Worm (Caenorhabditis elegans) whole organism, L1 larva: Measurements from ENCODE around the gene irld-62.
A peak's percentile ranks its signal among the peaks of the same experiment; 100 is the strongest.

Experiments used
- F16B12.6 ChIP-seq: fragments of 150-350 bp; optimal IDR thresholded peaks from 2 replicates; lab custom pipeline; 2014; ENCODE audit warnings: missing biosample characterization, missing genetic modification characterization
- Y116A8C.19 ChIP-seq: sonication (generic microtip); optimal IDR thresholded peaks from 2 replicates; lab custom pipeline; 2016; ENCODE audit warnings: missing compliant biosample characterization, missing genetic modification characterization, borderline replicate concordance
- aha-1 ChIP-seq: fragments of 150-350 bp; optimal IDR thresholded peaks from 2 replicates; lab custom pipeline; 2014; ENCODE audit warnings: missing biosample characterization, missing genetic modification characterization
- aly-2 ChIP-seq: fragments of 150-350 bp; optimal IDR thresholded peaks from 2 replicates; lab custom pipeline; 2014; ENCODE audit warnings: missing biosample characterization, missing genetic modification characterization
- ceh-8 ChIP-seq: fragments of 200-800 bp; sonication (Bioruptor generic); optimal IDR thresholded peaks from 2 replicates; lab custom pipeline; 2018; ENCODE audit warnings: mild to moderate bottlenecking, missing genetic modification characterization, moderate library complexity, missing compliant biosample characterization
- ceh-90 ChIP-seq: sonication (generic microtip); optimal IDR thresholded peaks from 2 replicates; lab custom pipeline; 2016; ENCODE audit warnings: missing genetic modification characterization, missing compliant biosample characterization
- ces-1 ChIP-seq: fragments of 150-350 bp; optimal IDR thresholded peaks from 2 replicates; lab custom pipeline; 2014; ENCODE audit warnings: missing biosample characterization, missing genetic modification reagents, missing genetic modification characterization
- dsc-1 ChIP-seq: sonication (generic microtip); optimal IDR thresholded peaks from 2 replicates; lab custom pipeline; 2016; ENCODE audit warnings: mild to moderate bottlenecking, missing genetic modification characterization, missing compliant biosample characterization
- efl-1 ChIP-seq, 4 experiments: fragments of 150-350 bp; optimal IDR thresholded peaks in 3 of 4; peaks in 1 of 4; 1 replicate in 1 of 4; 2 replicates in 3 of 4; lab custom pipeline; 2014; ENCODE audit warnings: missing biosample characterization in 2 of 4, missing genetic modification characterization in 2 of 4, missing genetic modification reagents in 2 of 4
- efl-3 ChIP-seq: fragments of 200-800 bp; sonication (Bioruptor generic); optimal IDR thresholded peaks from 2 replicates; lab custom pipeline; 2018; ENCODE audit warnings: mild to moderate bottlenecking, missing genetic modification characterization, missing compliant biosample characterization
- egl-27 ChIP-seq, 2 experiments: fragments of 150-350 bp in 1 of 2; sonication (generic microtip); optimal IDR thresholded peaks; 3 replicates each; lab custom pipeline; 2017 to 2018; ENCODE audit warnings: missing biosample characterization in 2 of 2, missing genetic modification characterization in 2 of 2, missing genetic modification reagents in 2 of 2
- elt-2 ChIP-seq: sonication (generic microtip); optimal IDR thresholded peaks from 2 replicates; lab custom pipeline; 2016; ENCODE audit warnings: missing genetic modification characterization, mild to moderate bottlenecking, inconsistent platforms, missing compliant biosample characterization, missing genetic modification reagents
- ets-5 ChIP-seq: fragments of 200-800 bp; sonication (Bioruptor generic); IDR thresholded peaks from 2 replicates; pipeline ENCODE4 v1.3.6; 2022; ENCODE audit warnings: missing genetic modification characterization, missing compliant biosample characterization
- fkh-10 ChIP-seq: sonication (generic microtip); optimal IDR thresholded peaks from 2 replicates; lab custom pipeline; 2017; ENCODE audit warnings: missing biosample characterization, missing genetic modification reagents, missing genetic modification characterization
- fkh-8 ChIP-seq: sonication (generic microtip); optimal IDR thresholded peaks from 2 replicates; lab custom pipeline; 2016; ENCODE audit warnings: mild to moderate bottlenecking, missing genetic modification characterization, missing compliant biosample characterization
- hlh-17 ChIP-seq: fragments of 200-800 bp; sonication (Bioruptor generic); optimal IDR thresholded peaks from 2 replicates; lab custom pipeline; 2018; ENCODE audit warnings: missing genetic modification characterization, mild to moderate bottlenecking, missing compliant biosample characterization, moderate library complexity, borderline replicate concordance
- hlh-4 ChIP-seq: sonication (generic microtip); optimal IDR thresholded peaks from 2 replicates; lab custom pipeline; 2016; ENCODE audit warnings: mild to moderate bottlenecking, missing genetic modification characterization, missing compliant biosample characterization
- hpl-2 ChIP-seq: fragments of 150-350 bp; optimal IDR thresholded peaks from 2 replicates; lab custom pipeline; 2014; ENCODE audit warnings: missing biosample characterization, missing genetic modification reagents, missing genetic modification characterization
- irx-1 ChIP-seq: sonication (generic microtip); optimal IDR thresholded peaks from 2 replicates; lab custom pipeline; 2016; ENCODE audit warnings: missing genetic modification characterization, missing compliant biosample characterization
- jun-1 ChIP-seq: fragments of 150-350 bp; optimal IDR thresholded peaks from 2 replicates; lab custom pipeline; 2014; ENCODE audit warnings: missing biosample characterization, missing genetic modification reagents, missing genetic modification characterization
- lin-13 ChIP-seq: fragments of 150-350 bp; optimal IDR thresholded peaks from 2 replicates; lab custom pipeline; 2014; ENCODE audit warnings: missing biosample characterization, missing genetic modification reagents, missing genetic modification characterization
- lin-14 ChIP-seq: fragments of 200-800 bp; sonication (Bioruptor generic); optimal IDR thresholded peaks from 2 replicates; lab custom pipeline; 2018; ENCODE audit warnings: mild to moderate bottlenecking, missing genetic modification characterization, moderate library complexity, missing compliant biosample characterization
- mab-9 ChIP-seq: fragments of 200-800 bp; sonication (Bioruptor generic); IDR thresholded peaks from 2 replicates; pipeline ENCODE4 v1.3.6; 2022; ENCODE audit warnings: missing genetic modification reagents, missing genetic modification characterization, missing compliant biosample characterization
- mdl-1 ChIP-seq, 2 experiments: fragments of 150-350 bp; optimal IDR thresholded peaks; 2 replicates each; lab custom pipeline; 2014 to 2017; ENCODE audit warnings: missing biosample characterization in 2 of 2, missing genetic modification characterization in 2 of 2, inconsistent platforms in 1 of 2
- mef-2 ChIP-seq: fragments of 150-350 bp; optimal IDR thresholded peaks from 2 replicates; lab custom pipeline; 2014; ENCODE audit warnings: missing biosample characterization, missing genetic modification characterization
- nhr-12 ChIP-seq: sonication (generic microtip); optimal IDR thresholded peaks from 2 replicates; lab custom pipeline; 2017; ENCODE audit warnings: missing biosample characterization, missing genetic modification characterization
- nhr-20 ChIP-seq: sonication (generic microtip); optimal IDR thresholded peaks from 2 replicates; lab custom pipeline; 2016; ENCODE audit warnings: mild to moderate bottlenecking, missing genetic modification characterization, missing compliant biosample characterization
- nhr-47 ChIP-seq: sonication (generic microtip); optimal IDR thresholded peaks from 2 replicates; lab custom pipeline; 2016; ENCODE audit warnings: mild to moderate bottlenecking, missing genetic modification characterization, moderate library complexity, missing compliant biosample characterization
- nhr-71 ChIP-seq: sonication (generic microtip); optimal IDR thresholded peaks from 2 replicates; lab custom pipeline; 2016; ENCODE audit warnings: mild to moderate bottlenecking, missing genetic modification characterization, moderate library complexity, missing compliant biosample characterization
- nhr-77 ChIP-seq: fragments of 150-350 bp; optimal IDR thresholded peaks from 2 replicates; lab custom pipeline; 2014; ENCODE audit warnings: missing biosample characterization, missing genetic modification characterization
- nhr-90 ChIP-seq: sonication (generic microtip); optimal IDR thresholded peaks from 2 replicates; lab custom pipeline; 2016; ENCODE audit warnings: mild to moderate bottlenecking, missing genetic modification characterization, missing compliant biosample characterization; ENCODE audit not compliant: poor library complexity
- pag-3 ChIP-seq: sonication (generic microtip); optimal IDR thresholded peaks from 2 replicates; lab custom pipeline; 2017; ENCODE audit warnings: missing genetic modification characterization, mild to moderate bottlenecking, missing compliant biosample characterization, antibody characterized with exemption, borderline replicate concordance; ENCODE audit not compliant: insufficient read depth
- pax-3 ChIP-seq: fragments of 200-800 bp; sonication (Bioruptor generic); optimal IDR thresholded peaks from 2 replicates; lab custom pipeline; 2018; ENCODE audit warnings: mild to moderate bottlenecking, missing genetic modification characterization, moderate library complexity, missing compliant biosample characterization
- pqm-1 ChIP-seq: sonication (generic microtip); optimal IDR thresholded peaks from 3 replicates; lab custom pipeline; 2017; ENCODE audit warnings: missing biosample characterization, missing genetic modification characterization
- sptf-1 ChIP-seq: fragments of 150-350 bp; optimal IDR thresholded peaks from 2 replicates; lab custom pipeline; 2014; ENCODE audit warnings: missing biosample characterization, missing genetic modification characterization
- swsn-7 ChIP-seq: sonication (generic microtip); optimal IDR thresholded peaks from 2 replicates; lab custom pipeline; 2016; ENCODE audit warnings: missing genetic modification characterization, missing compliant biosample characterization
- tlp-1 ChIP-seq: fragments of 150-350 bp; optimal IDR thresholded peaks from 2 replicates; lab custom pipeline; 2014; ENCODE audit warnings: missing biosample characterization, missing genetic modification characterization
- unc-86 ChIP-seq: sonication (generic microtip); optimal IDR thresholded peaks from 2 replicates; lab custom pipeline; 2016; ENCODE audit warnings: missing genetic modification characterization, missing compliant biosample characterization
- zag-1 ChIP-seq: fragments of 150-350 bp; optimal IDR thresholded peaks from 2 replicates; lab custom pipeline; 2014; ENCODE audit warnings: missing biosample characterization, missing genetic modification characterization
- zip-4 ChIP-seq: fragments of 200-800 bp; sonication (Bioruptor generic); optimal IDR thresholded peaks from 2 replicates; lab custom pipeline; 2018; ENCODE audit warnings: mild to moderate bottlenecking, missing genetic modification characterization, moderate library complexity, missing compliant biosample characterization

irld-62 gene

DNA sequence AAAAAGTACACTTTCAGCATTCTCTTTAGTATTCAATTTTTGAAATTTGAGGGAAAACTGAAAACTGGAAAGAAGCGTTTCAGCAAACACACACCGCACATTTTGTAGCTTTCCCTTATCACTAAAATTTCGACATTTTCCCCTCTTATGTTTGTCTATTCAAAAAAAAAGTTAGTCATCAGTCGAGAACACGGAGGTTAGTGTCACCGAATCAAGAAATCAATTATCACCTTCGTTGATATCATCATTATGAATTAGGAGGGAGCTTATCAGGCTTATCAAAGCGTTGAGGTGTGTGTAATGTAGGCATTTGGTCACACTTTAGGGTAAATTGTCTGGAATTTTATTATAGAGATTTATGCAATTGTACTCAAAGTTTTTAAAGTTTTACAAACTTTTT, 12.3 kb upstream of the irld-62 start, which contains the start of gene cpr-3:
TSS of gene cpr-3 (minus strand) at position 104 of the 400 bp plus-strand sequence.
- TF ChIP-seq pqm-1 (tag; lab: Kevin White, UChicago) (peak; percentile 90), elt-2 (tag; lab: Kevin White, UChicago) (peak; percentile 100), lin-14 (no peak), jun-1 (peak; percentile 75), tlp-1 (peak; percentile 83), nhr-71 (peak; percentile 30), efl-3 (GFP tag; lab: Kevin White, UChicago) (no peak), sptf-1 (no peak), hpl-2 (no peak), mdl-1 (tag; optimal IDR thresholded peaks at IDR 0.05; lab: Kevin White, UChicago) (no peak), nhr-20 (tag; lab: Kevin White, UChicago) (peak; percentile 52), hlh-17 (GFP tag; lab: Kevin White, UChicago) (no peak), efl-1 (optimal IDR thresholded peaks at IDR 0.05; lab: Kevin White, UChicago) (no peak), efl-1 (GFP tag; optimal IDR thresholded peaks at IDR 0.05 in 1 of 2; lab: Kevin White, UChicago) (peak in 1 of 2 experiments; percentile 37), pax-3 (tag; lab: Kevin White, UChicago) (peak; percentile 88), Y116A8C.19 (tag; lab: Kevin White, UChicago) (no peak), nhr-90 (tag; lab: Kevin White, UChicago) (peak; percentile 19)

DNA sequence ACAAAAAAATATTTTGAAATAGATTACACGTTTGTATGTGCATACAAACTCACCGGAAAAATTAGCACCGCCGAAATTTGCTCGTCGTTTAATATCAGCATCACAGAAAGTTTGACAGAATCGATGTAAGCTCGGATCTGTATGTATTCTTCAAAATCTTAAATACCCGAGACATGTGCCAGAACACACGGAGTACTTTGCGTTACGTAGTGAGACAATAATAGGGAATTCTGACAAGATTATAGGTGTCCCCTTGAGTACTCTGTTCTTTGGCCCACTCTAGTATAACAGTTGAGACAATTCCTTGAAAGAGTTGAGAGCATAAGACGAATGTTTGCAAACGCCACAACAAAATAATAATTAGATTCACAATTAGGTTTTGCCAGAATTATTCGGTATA, 7.3 kb upstream of the irld-62 start, which contains the start of gene srx-48:
TSS of gene srx-48 (minus strand) at position 101 of the 400 bp plus-strand sequence.
- TF ChIP-seq pax-3 (tag; lab: Kevin White, UChicago) (peak; percentile 67), pag-3 (tag; lab: Kevin White, UChicago) (no peak)

- TF ChIP-seq ceh-90 (tag; lab: Kevin White, UChicago) = no peak
- TF ChIP-seq pax-3 (tag; lab: Kevin White, UChicago) = peak; percentile 46
These were observed 5.4 kb upstream of the irld-62 start, which contains the start of gene T26H8.5 for ce11 chrV:15305502-15305901. Gene T26H8.5 (minus strand): TSS chrV:15305602.

- peak; percentile 66 for TF ChIP-seq pax-3 (tag; lab: Kevin White, UChicago)
- TF ChIP-seq zip-4 = no peak
These were observed 4.1 kb upstream of the irld-62 start, which contains the start of gene T26H8.4 for ce11 chrV:15306745-15307144. Gene T26H8.4 (minus strand): TSS chrV:15306845.

DNA sequence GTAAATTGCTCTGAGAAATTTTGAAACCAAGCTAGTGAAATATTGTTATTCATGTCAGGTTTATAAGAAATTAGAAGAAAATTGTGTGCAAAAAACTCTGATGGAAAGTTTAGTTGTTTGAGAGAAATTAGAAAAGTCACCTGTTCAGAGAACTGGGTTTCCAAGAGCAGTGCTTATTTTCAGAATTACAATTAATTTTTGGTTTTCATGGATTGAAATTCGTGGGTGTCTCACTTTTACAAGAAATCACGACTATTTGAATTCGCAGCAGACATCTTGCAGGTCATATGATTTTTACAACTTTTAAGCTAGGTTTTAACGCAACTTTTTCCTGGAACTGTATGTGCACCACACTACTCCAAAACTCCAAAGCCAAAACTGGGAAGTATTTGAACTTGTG, 1.9 kb upstream of the irld-62 start, which contains the start of gene srz-10:
TSS of gene srz-10 (minus strand) at position 88 of the 400 bp plus-strand sequence.
- TF ChIP-seq unc-86 (tag; lab: Kevin White, UChicago) (no peak), nhr-47 (tag; lab: Kevin White, UChicago) (peak; percentile 42), nhr-71 (peak; percentile 47), fkh-10 (no peak), hlh-4 (tag; lab: Kevin White, UChicago) (peak; percentile 98), lin-13 (GFP tag; lab: Kevin White, UChicago) (no peak), nhr-90 (tag; lab: Kevin White, UChicago) (no peak), aly-2 (tag; lab: Kevin White, UChicago) (no peak), ceh-8 (GFP tag; lab: Kevin White, UChicago) (no peak), ets-5 (no peak), efl-1 (optimal IDR thresholded peaks at IDR 0.05; lab: Kevin White, UChicago) (no peak), efl-1 (GFP tag; optimal IDR thresholded peaks at IDR 0.05 in 1 of 2; lab: Kevin White, UChicago) (no peak), hpl-2 (no peak), F16B12.6 (tag; lab: Kevin White, UChicago) (no peak), pax-3 (tag; lab: Kevin White, UChicago) (no peak), dsc-1 (tag; lab: Kevin White, UChicago) (no peak), ces-1 (GFP tag; lab: Kevin White, UChicago) (no peak), pqm-1 (tag; lab: Kevin White, UChicago) (no peak), zag-1 (tag; lab: Kevin White, UChicago) (no peak), mab-9 (GFP tag; lab: Robert Waterston, UW) (no peak), egl-27 (tag; optimal IDR thresholded peaks at IDR 0.05; lab: Kevin White, UChicago) (no peak), aha-1 (no peak), fkh-8 (tag; lab: Kevin White, UChicago) (peak; percentile 64), ceh-90 (tag; lab: Kevin White, UChicago) (no peak), nhr-12 (no peak), nhr-77 (tag; lab: Kevin White, UChicago) (no peak), pag-3 (tag; lab: Kevin White, UChicago) (no peak), elt-2 (tag; lab: Kevin White, UChicago) (no peak), swsn-7 (tag; lab: Kevin White, UChicago) (no peak), irx-1 (tag; lab: Kevin White, UChicago) (no peak), tlp-1 (no peak), mef-2 (no peak)
